Worm (Caenorhabditis elegans) whole organism, mixed stage, embryonic: Measurements from ENCODE around the gene clec-252.

Experiments used
- M03D4.4 ChIP-seq: sonication (generic microtip); optimal IDR thresholded peaks from 2 replicates; lab custom pipeline; 2017; ENCODE audit warnings: mild to moderate bottlenecking, missing genetic modification characterization, missing compliant biosample characterization
- bed-3 ChIP-seq: fragments of 200-800 bp; sonication (Bioruptor generic); optimal IDR thresholded peaks from 3 replicates; lab custom pipeline; 2018; ENCODE audit warnings: mild to moderate bottlenecking, missing genetic modification characterization, moderate library complexity, missing compliant biosample characterization
- blmp-1 ChIP-seq: fragments of 150-350 bp; optimal IDR thresholded peaks from 2 replicates; lab custom pipeline; 2014; ENCODE audit warnings: missing biosample characterization, missing genetic modification characterization
- ceh-39 ChIP-seq: fragments of 150-350 bp; optimal IDR thresholded peaks from 2 replicates; lab custom pipeline; 2014; ENCODE audit warnings: missing biosample characterization, missing genetic modification characterization
- ceh-43 ChIP-seq: fragments of 200-800 bp; sonication (Bioruptor generic); optimal IDR thresholded peaks from 2 replicates; lab custom pipeline; 2018; ENCODE audit warnings: mild to moderate bottlenecking, missing genetic modification characterization, moderate library complexity, missing compliant biosample characterization
- ceh-83 ChIP-seq: fragments of 200-800 bp; sonication (Bioruptor generic); optimal IDR thresholded peaks from 2 replicates; lab custom pipeline; 2018; ENCODE audit warnings: mild to moderate bottlenecking, missing genetic modification characterization, missing compliant biosample characterization
- ces-1 ChIP-seq: fragments of 150-350 bp; optimal IDR thresholded peaks from 2 replicates; lab custom pipeline; 2014; ENCODE audit warnings: missing biosample characterization, missing genetic modification reagents, missing genetic modification characterization
- cnd-1 ChIP-seq: fragments of 200-800 bp; sonication (Bioruptor generic); optimal IDR thresholded peaks from 2 replicates; lab custom pipeline; 2018; ENCODE audit warnings: mild to moderate bottlenecking, missing genetic modification characterization, missing compliant biosample characterization
- drap-1 ChIP-seq: fragments of 200-800 bp; sonication (Bioruptor generic); optimal IDR thresholded peaks from 3 replicates; lab custom pipeline; 2018; ENCODE audit warnings: mild to moderate bottlenecking, missing genetic modification characterization, missing compliant biosample characterization
- elt-1 ChIP-seq: sonication (generic microtip); optimal IDR thresholded peaks from 2 replicates; lab custom pipeline; 2017; ENCODE audit warnings: missing genetic modification characterization, mild to moderate bottlenecking, missing compliant biosample characterization, antibody characterized with exemption, moderate library complexity, borderline replicate concordance; ENCODE audit not compliant: insufficient read depth
- elt-3 ChIP-seq: fragments of 150-350 bp; optimal IDR thresholded peaks from 2 replicates; lab custom pipeline; 2014; ENCODE audit warnings: missing biosample characterization, missing genetic modification characterization
- flh-1 ChIP-seq: fragments of 200-800 bp; sonication (Bioruptor generic); optimal IDR thresholded peaks from 2 replicates; lab custom pipeline; 2018; ENCODE audit warnings: mild to moderate bottlenecking, missing genetic modification characterization, moderate library complexity, missing compliant biosample characterization
- ham-2 ChIP-seq: fragments of 200-800 bp; sonication (Bioruptor generic); optimal IDR thresholded peaks from 2 replicates; lab custom pipeline; 2018; ENCODE audit warnings: mild to moderate bottlenecking, missing genetic modification characterization, missing compliant biosample characterization
- hlh-1 ChIP-seq: fragments of 150-350 bp; optimal IDR thresholded peaks from 2 replicates; lab custom pipeline; 2014; ENCODE audit warnings: missing biosample characterization, missing genetic modification reagents, missing genetic modification characterization
- lin-13 ChIP-seq: fragments of 150-350 bp; optimal IDR thresholded peaks from 2 replicates; lab custom pipeline; 2014; ENCODE audit warnings: missing biosample characterization, missing genetic modification characterization
- lsy-2 ChIP-seq: fragments of 150-350 bp; optimal IDR thresholded peaks from 2 replicates; lab custom pipeline; 2014; ENCODE audit warnings: missing biosample characterization, missing genetic modification characterization
- mab-5 ChIP-seq: fragments of 150-350 bp; optimal IDR thresholded peaks from 2 replicates; lab custom pipeline; 2014; ENCODE audit warnings: missing biosample characterization, missing genetic modification characterization
- mep-1 ChIP-seq: fragments of 150-350 bp; optimal IDR thresholded peaks from 2 replicates; lab custom pipeline; 2017; ENCODE audit warnings: missing biosample characterization, missing genetic modification reagents, missing genetic modification characterization, inconsistent platforms
- mls-2 ChIP-seq: sonication (generic microtip); optimal IDR thresholded peaks from 2 replicates; lab custom pipeline; 2016; ENCODE audit warnings: mild to moderate bottlenecking, missing genetic modification characterization, moderate library complexity, missing compliant biosample characterization
- nhr-2 ChIP-seq: fragments of 150-350 bp; optimal IDR thresholded peaks from 2 replicates; lab custom pipeline; 2014; ENCODE audit warnings: missing biosample characterization, missing genetic modification characterization
- nhr-237 ChIP-seq: fragments of 150-350 bp; optimal IDR thresholded peaks from 2 replicates; lab custom pipeline; 2014; ENCODE audit warnings: missing biosample characterization, missing genetic modification characterization
- nhr-28 ChIP-seq: fragments of 150-350 bp; optimal IDR thresholded peaks from 2 replicates; lab custom pipeline; 2014; ENCODE audit warnings: missing biosample characterization, missing genetic modification characterization
- nhr-76 ChIP-seq: sonication (generic microtip); optimal IDR thresholded peaks from 2 replicates; lab custom pipeline; 2017; ENCODE audit warnings: missing biosample characterization, missing genetic modification characterization
- sem-2 ChIP-seq: fragments of 200-800 bp; sonication (Bioruptor generic); optimal IDR thresholded peaks from 2 replicates; lab custom pipeline; 2018; ENCODE audit warnings: mild to moderate bottlenecking, missing genetic modification characterization, missing compliant biosample characterization
- sptf-1 ChIP-seq: sonication (generic microtip); optimal IDR thresholded peaks from 2 replicates; lab custom pipeline; 2017; ENCODE audit warnings: mild to moderate bottlenecking, missing genetic modification characterization, moderate library complexity, missing compliant biosample characterization
- unc-120 ChIP-seq: sonication (generic microtip); optimal IDR thresholded peaks from 2 replicates; lab custom pipeline; 2017; ENCODE audit warnings: missing genetic modification characterization, missing compliant biosample characterization; ENCODE audit not compliant: poor library complexity, severe bottlenecking
- unc-39 ChIP-seq: fragments of 150-350 bp; optimal IDR thresholded peaks from 2 replicates; lab custom pipeline; 2014; ENCODE audit warnings: missing biosample characterization, missing genetic modification characterization
- unc-62 ChIP-seq: fragments of 150-350 bp; optimal IDR thresholded peaks from 2 replicates; lab custom pipeline; 2014; ENCODE audit warnings: missing biosample characterization, missing genetic modification reagents, missing genetic modification characterization
- zip-8 ChIP-seq: fragments of 150-350 bp; optimal IDR thresholded peaks from 2 replicates; lab custom pipeline; 2014; ENCODE audit warnings: missing biosample characterization, missing genetic modification characterization
- ztf-11 ChIP-seq: fragments of 150-350 bp; optimal IDR thresholded peaks from 2 replicates; lab custom pipeline; 2014; ENCODE audit warnings: missing biosample characterization, missing genetic modification characterization

The clec-252 gene

DNA sequence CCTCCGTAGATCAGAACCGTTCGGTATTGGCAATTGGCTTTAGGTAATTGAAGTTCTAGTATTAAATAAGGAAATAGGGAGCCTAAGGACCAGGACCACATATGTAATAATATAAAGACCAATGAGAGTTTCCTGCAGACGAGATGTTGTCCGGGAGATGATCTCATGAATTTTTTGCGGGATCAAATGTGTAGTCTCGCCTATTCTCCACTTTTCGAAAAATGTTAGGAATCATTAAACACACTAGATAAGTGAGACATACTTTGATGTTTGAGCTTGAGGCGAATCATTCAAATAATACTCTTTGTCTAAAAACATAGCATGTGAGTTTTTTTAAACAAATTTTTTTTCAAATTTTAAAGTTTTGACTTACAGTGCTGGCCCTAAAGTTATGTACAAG lies 4.4 kb upstream of the clec-252 start, which contains the start of gene F11D11.6:
Gene F11D11.6, minus strand, starts transcription at position 101 of the 400 bp plus-strand sequence.
- TF ChIP-seq nhr-237 (no peak), ham-2 (no peak), zip-8 (tag; lab: Kevin White, UChicago) (no peak), nhr-76 (tag; lab: Kevin White, UChicago) (no peak), ztf-11 (tag; lab: Kevin White, UChicago) (no peak), hlh-1 (no peak), drap-1 (GFP tag; lab: Kevin White, UChicago) (no peak), elt-1 (tag; lab: Kevin White, UChicago) (no peak)

DNA sequence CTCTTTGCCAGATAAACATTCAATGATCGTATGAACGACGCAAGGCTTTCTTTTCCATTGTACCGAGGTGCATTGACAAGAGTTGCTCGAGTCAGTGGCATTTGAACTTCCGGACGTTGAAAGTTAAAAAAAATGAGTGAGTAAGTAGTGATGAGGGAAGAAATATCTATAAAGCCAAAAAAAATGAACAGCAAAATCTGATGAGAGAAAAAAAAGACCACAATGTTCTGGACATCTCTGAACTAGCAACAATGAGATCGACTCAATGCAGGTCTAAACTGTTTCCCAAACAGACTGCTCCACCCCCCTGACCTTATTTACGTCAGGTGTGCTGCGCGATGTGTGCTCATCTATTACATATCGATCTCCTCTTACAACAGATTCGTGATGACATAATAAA lies 1.8 kb upstream of the clec-252 start, which contains the start of the genes F11D11.21 and F11D11.12:
Gene F11D11.21, minus strand, starts transcription at position 101 of the 400 bp plus-strand sequence.
Gene F11D11.12, minus strand, starts transcription at position 238 of the 400 bp plus-strand sequence.
- no peak for TF ChIP-seq M03D4.4 (tag; lab: Kevin White, UChicago)

DNA sequence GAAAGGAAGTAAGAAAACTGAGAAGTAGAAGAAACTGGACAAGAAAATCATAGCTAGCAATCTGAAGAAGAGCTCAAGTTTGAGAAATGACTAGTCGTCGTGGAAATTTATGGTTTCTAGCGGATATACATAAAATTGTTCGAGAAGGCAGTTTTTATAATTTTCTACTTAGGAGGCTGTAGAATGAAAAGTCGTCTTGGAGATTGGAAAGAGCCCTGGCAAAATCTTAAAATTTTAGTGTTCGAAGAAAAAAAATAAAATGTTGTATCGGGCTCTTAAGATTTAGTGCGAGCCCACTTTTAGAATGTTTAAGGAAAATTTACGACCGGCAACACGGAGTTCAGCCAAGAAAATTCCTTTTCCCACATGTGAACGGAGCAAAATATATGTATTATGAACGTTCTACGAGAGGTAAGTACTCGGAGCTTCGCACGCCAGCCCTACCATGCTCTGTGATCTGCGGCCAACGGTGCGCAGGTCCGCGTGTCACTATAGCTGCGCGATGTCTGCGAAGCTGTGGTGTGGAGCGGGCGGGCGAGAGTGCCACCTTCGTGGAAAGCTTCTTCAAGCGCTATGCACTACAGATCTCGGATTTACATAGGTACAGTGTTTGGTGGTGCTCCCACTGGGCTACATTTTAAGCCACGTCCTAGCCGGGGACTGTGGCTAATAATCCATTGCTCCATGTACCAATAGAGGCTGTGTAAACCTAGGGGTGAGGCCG lies 1.5 kb downstream of the clec-252 start, which contains the start of gene clec-251:
Gene clec-251, minus strand, starts transcription at position 51 of the 724 bp plus-strand sequence.
- TF ChIP-seq zip-8 (tag; lab: Kevin White, UChicago) (no peak), lin-13 (tag; lab: Kevin White, UChicago) (no peak)

DNA sequence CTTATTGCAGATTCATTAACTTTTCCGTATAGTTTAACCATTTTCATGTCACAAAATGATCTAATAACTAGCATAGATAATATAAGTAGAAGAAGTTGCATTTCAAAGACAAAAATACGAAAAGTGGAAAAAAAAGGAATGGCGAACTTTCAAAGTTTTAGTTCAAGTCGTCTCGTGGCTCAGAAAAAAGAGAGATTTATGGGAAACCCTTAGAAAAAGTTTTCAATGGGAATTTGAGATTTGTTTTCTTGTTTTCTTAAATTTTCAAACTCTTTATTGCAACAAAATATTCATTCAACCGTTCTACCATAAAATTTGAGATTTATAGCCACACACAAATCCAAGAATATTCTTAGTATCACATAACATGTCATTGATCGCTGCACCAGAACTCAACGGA lies 6.5 kb downstream of the clec-252 start, which contains the start of gene clec-250:
Gene clec-250, minus strand, starts transcription at position 101 of the 400 bp plus-strand sequence.
- TF ChIP-seq nhr-237: no peak
- no peak for TF ChIP-seq bed-3 (GFP tag; lab: Kevin White, UChicago)
- TF ChIP-seq lin-13 (tag; lab: Kevin White, UChicago): no peak
- TF ChIP-seq M03D4.4 (tag; lab: Kevin White, UChicago): no peak
- TF ChIP-seq sem-2 (GFP tag; lab: Kevin White, UChicago): no peak
- TF ChIP-seq elt-3 (tag; lab: Kevin White, UChicago): no peak
- TF ChIP-seq nhr-28: no peak
- TF ChIP-seq blmp-1 (tag; lab: Kevin White, UChicago): no peak
- no peak for TF ChIP-seq unc-62 (GFP tag; lab: Kevin White, UChicago)
- TF ChIP-seq nhr-76 (tag; lab: Kevin White, UChicago): no peak
- no peak for TF ChIP-seq ceh-43 (GFP tag; lab: Kevin White, UChicago)
- no peak for TF ChIP-seq cnd-1
- TF ChIP-seq drap-1 (GFP tag; lab: Kevin White, UChicago): no peak
- no peak for TF ChIP-seq mep-1
- TF ChIP-seq unc-39 (tag; lab: Kevin White, UChicago): no peak
- no peak for TF ChIP-seq flh-1 (GFP tag; lab: Kevin White, UChicago)

DNA sequence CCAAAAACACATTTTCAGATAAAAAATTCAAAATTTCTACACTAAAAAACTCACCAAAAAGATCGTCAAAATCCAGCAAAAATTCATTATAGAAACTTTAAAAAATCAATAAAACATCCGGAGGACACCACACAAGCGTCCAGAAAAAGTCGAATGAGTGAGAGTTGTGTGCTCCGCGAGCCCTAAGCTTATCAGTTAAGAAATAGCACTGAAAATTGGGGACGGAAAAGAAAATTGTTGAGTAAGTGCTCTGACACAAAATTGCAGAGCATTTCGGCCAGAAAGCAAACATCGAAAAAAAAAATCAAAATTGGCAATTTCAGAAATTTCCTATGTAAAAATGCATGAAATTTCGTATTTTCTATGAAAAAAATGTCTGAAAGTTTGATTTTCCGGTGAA lies 11.0 kb downstream of the clec-252 start:
- TF ChIP-seq sem-2 (GFP tag; lab: Kevin White, UChicago) (no peak), ces-1 (no peak), ceh-39 (no peak), mls-2 (tag; lab: Kevin White, UChicago) (no peak), ham-2 (no peak), unc-120 (tag; lab: Kevin White, UChicago) (no peak), nhr-237 (no peak), unc-62 (GFP tag; lab: Kevin White, UChicago) (no peak), ztf-11 (tag; lab: Kevin White, UChicago) (no peak), ceh-83 (GFP tag; lab: Kevin White, UChicago) (no peak), unc-39 (tag; lab: Kevin White, UChicago) (no peak), flh-1 (GFP tag; lab: Kevin White, UChicago) (no peak), drap-1 (GFP tag; lab: Kevin White, UChicago) (no peak), mab-5 (tag; lab: Kevin White, UChicago) (no peak), nhr-76 (tag; lab: Kevin White, UChicago) (no peak), M03D4.4 (tag; lab: Kevin White, UChicago) (no peak), nhr-2 (tag; lab: Kevin White, UChicago) (no peak), sptf-1 (tag; lab: Kevin White, UChicago) (no peak), lsy-2 (tag; lab: Kevin White, UChicago) (no peak)
